Worm (Caenorhabditis elegans): ENCODE results near the gene F54B11.8.
A peak's percentile ranks its signal among the peaks of the same experiment; 100 is the strongest.

Gene F54B11.8

ce11 chrX:13638351-13638958 lies 34.7 kb upstream of the F54B11.8 start:
- TF ChIP-seq egl-5 (tag; optimal IDR thresholded peaks at IDR 0.05) = peak; percentile 85
- TF ChIP-seq skn-1 (tag; optimal IDR thresholded peaks at IDR 0.05) = no peak

- TF ChIP-seq tbx-2 (tag; optimal IDR thresholded peaks at IDR 0.05) = no peak
- TF ChIP-seq nhr-28 (tag; optimal IDR thresholded peaks at IDR 0.05) = no peak
- no peak for TF ChIP-seq nhr-43 (tag; optimal IDR thresholded peaks at IDR 0.05; ENCODE audit: poor library complexity, severe bottlenecking)
- TF ChIP-seq mml-1 (tag; optimal IDR thresholded peaks at IDR 0.05) = no peak
- TF ChIP-seq ceh-9 (tag; optimal IDR thresholded peaks at IDR 0.05) = no peak
Observed at ce11 chrX:13637526-13637925, 33.8 kb upstream of the F54B11.8 start.

- TF ChIP-seq elt-1 (tag; optimal IDR thresholded peaks at IDR 0.05) (no peak), nhr-67 (tag; optimal IDR thresholded peaks at IDR 0.05) (no peak), unc-62 (GFP tag; optimal IDR thresholded peaks at IDR 0.05) (no peak), ceh-16 (tag; optimal IDR thresholded peaks at IDR 0.05) (no peak), hmg-11 (tag; optimal IDR thresholded peaks at IDR 0.05) (no peak), fkh-10 (GFP tag; optimal IDR thresholded peaks at IDR 0.05) (peak; percentile 19)
Observed at ce11 chrX:13633876-13634479, 30.3 kb upstream of the F54B11.8 start.

ce11 chrX:13633032-13633431 lies 29.3 kb upstream of the F54B11.8 start:
- TF ChIP-seq fos-1 (tag; optimal IDR thresholded peaks at IDR 0.05) = no peak
- TF ChIP-seq snpc-4 (tag; optimal IDR thresholded peaks at IDR 0.05) = peak; percentile 48

ce11 chrX:13632245-13632644 lies 28.5 kb upstream of the F54B11.8 start:
- TF ChIP-seq egl-5 (tag; optimal IDR thresholded peaks at IDR 0.05) (peak; percentile 49), sea-2 (GFP tag; optimal IDR thresholded peaks at IDR 0.05) (no peak)

- TF ChIP-seq fkh-10 (GFP tag; optimal IDR thresholded peaks at IDR 0.05) (peak; percentile 59), ZK546.5 (tag; optimal IDR thresholded peaks at IDR 0.05) (no peak)
Observed at ce11 chrX:13631122-13631672, 27.5 kb upstream of the F54B11.8 start, which contains the start of gene nlg-1. Gene nlg-1 (minus strand): TSS chrX:13631172.

ce11 chrX:13621628-13622027 lies 17.9 kb upstream of the F54B11.8 start, which contains the start of gene Y12A6A.1:
Gene Y12A6A.1 (minus strand): TSS chrX:13621728.
- no peak for TF ChIP-seq nhr-237 (tag; optimal IDR thresholded peaks at IDR 0.05)
- no peak for TF ChIP-seq nhr-25 (tag; optimal IDR thresholded peaks at IDR 0.05)

- TF ChIP-seq fos-1 (tag; optimal IDR thresholded peaks at IDR 0.05) (no peak), zag-1 (tag; optimal IDR thresholded peaks at IDR 0.05) (no peak), unc-62 (GFP tag; optimal IDR thresholded peaks at IDR 0.05) (no peak), nhr-28 (tag; optimal IDR thresholded peaks at IDR 0.05) (no peak), nhr-237 (tag; optimal IDR thresholded peaks at IDR 0.05) (no peak), skn-1 (tag; optimal IDR thresholded peaks at IDR 0.05) (no peak), nhr-25 (tag; optimal IDR thresholded peaks at IDR 0.05) (no peak), aly-2 (tag; optimal IDR thresholded peaks at IDR 0.05) (no peak), ZK546.5 (tag; optimal IDR thresholded peaks at IDR 0.05) (no peak), nfya-1 (tag; optimal IDR thresholded peaks at IDR 0.05; ENCODE audit: insufficient read depth) (no peak), lin-15B (tag; optimal IDR thresholded peaks at IDR 0.05) (no peak), nhr-67 (tag; optimal IDR thresholded peaks at IDR 0.05) (no peak), pha-4 (tag; optimal IDR thresholded peaks at IDR 0.05) (no peak), nhr-11 (tag; optimal IDR thresholded peaks at IDR 0.05) (no peak), lsy-12 (tag; optimal IDR thresholded peaks at IDR 0.05) (no peak), nhr-77 (tag; optimal IDR thresholded peaks at IDR 0.05) (no peak), ceh-9 (tag; optimal IDR thresholded peaks at IDR 0.05) (no peak)
Observed at ce11 chrX:13618574-13618973, 14.8 kb upstream of the F54B11.8 start, which contains the start of gene nlp-53. Gene nlp-53 (plus strand): TSS chrX:13618874.

Measured in whole organism, L3 larva.